Worm (Caenorhabditis elegans) whole organism, L1 larva: ENCODE data around the gene F54B8.1.
A peak's percentile ranks its signal among the peaks of the same experiment; 100 is the strongest.

Experiments used
- C16A3.4 ChIP-seq: fragments of 150-350 bp; optimal IDR thresholded peaks from 2 replicates; lab custom pipeline; 2014; ENCODE audit warnings: missing biosample characterization, missing genetic modification characterization
- aly-2 ChIP-seq: fragments of 150-350 bp; optimal IDR thresholded peaks from 2 replicates; lab custom pipeline; 2014; ENCODE audit warnings: missing biosample characterization, missing genetic modification characterization
- ceh-63 ChIP-seq: fragments of 200-800 bp; sonication (Bioruptor generic); optimal IDR thresholded peaks from 2 replicates; lab custom pipeline; 2018; ENCODE audit warnings: mild to moderate bottlenecking, missing genetic modification characterization, missing compliant biosample characterization
- ceh-82 ChIP-seq, 3 experiments: fragments of 150-350 bp in 1 of 3; sonication (generic microtip) in 2 of 3; optimal IDR thresholded peaks; 2 replicates each; lab custom pipeline; 2014 to 2017; ENCODE audit warnings: missing biosample characterization in 3 of 3, missing genetic modification characterization in 3 of 3
- dsc-1 ChIP-seq: sonication (generic microtip); optimal IDR thresholded peaks from 2 replicates; lab custom pipeline; 2016; ENCODE audit warnings: mild to moderate bottlenecking, missing genetic modification characterization, missing compliant biosample characterization
- efl-1 ChIP-seq, 4 experiments: fragments of 150-350 bp; optimal IDR thresholded peaks in 3 of 4; peaks in 1 of 4; 1 replicate in 1 of 4; 2 replicates in 3 of 4; lab custom pipeline; 2014; ENCODE audit warnings: missing biosample characterization in 2 of 4, missing genetic modification characterization in 2 of 4, missing genetic modification reagents in 2 of 4
- egl-27 ChIP-seq, 2 experiments: fragments of 150-350 bp in 1 of 2; sonication (generic microtip); optimal IDR thresholded peaks; 3 replicates each; lab custom pipeline; 2017 to 2018; ENCODE audit warnings: missing biosample characterization in 2 of 2, missing genetic modification characterization in 2 of 2, missing genetic modification reagents in 2 of 2
- elt-2 ChIP-seq: sonication (generic microtip); optimal IDR thresholded peaks from 2 replicates; lab custom pipeline; 2016; ENCODE audit warnings: missing genetic modification characterization, mild to moderate bottlenecking, inconsistent platforms, missing compliant biosample characterization, missing genetic modification reagents
- fos-1 ChIP-seq: fragments of 150-350 bp; optimal IDR thresholded peaks from 2 replicates; lab custom pipeline; 2014; ENCODE audit warnings: missing biosample characterization, missing genetic modification characterization
- hlh-17 ChIP-seq: fragments of 200-800 bp; sonication (Bioruptor generic); optimal IDR thresholded peaks from 2 replicates; lab custom pipeline; 2018; ENCODE audit warnings: missing genetic modification characterization, mild to moderate bottlenecking, missing compliant biosample characterization, moderate library complexity, borderline replicate concordance
- hlh-4 ChIP-seq: sonication (generic microtip); optimal IDR thresholded peaks from 2 replicates; lab custom pipeline; 2016; ENCODE audit warnings: mild to moderate bottlenecking, missing genetic modification characterization, missing compliant biosample characterization
- lin-13 ChIP-seq: fragments of 150-350 bp; optimal IDR thresholded peaks from 2 replicates; lab custom pipeline; 2014; ENCODE audit warnings: missing biosample characterization, missing genetic modification reagents, missing genetic modification characterization
- lin-14 ChIP-seq: fragments of 200-800 bp; sonication (Bioruptor generic); optimal IDR thresholded peaks from 2 replicates; lab custom pipeline; 2018; ENCODE audit warnings: mild to moderate bottlenecking, missing genetic modification characterization, moderate library complexity, missing compliant biosample characterization
- lin-39 ChIP-seq: fragments of 150-350 bp; optimal IDR thresholded peaks from 2 replicates; lab custom pipeline; 2014; ENCODE audit warnings: missing biosample characterization, missing genetic modification reagents, missing genetic modification characterization
- mab-9 ChIP-seq: fragments of 200-800 bp; sonication (Bioruptor generic); IDR thresholded peaks from 2 replicates; pipeline ENCODE4 v1.3.6; 2022; ENCODE audit warnings: missing genetic modification reagents, missing genetic modification characterization, missing compliant biosample characterization
- mef-2 ChIP-seq: fragments of 150-350 bp; optimal IDR thresholded peaks from 2 replicates; lab custom pipeline; 2014; ENCODE audit warnings: missing biosample characterization, missing genetic modification characterization
- mep-1 ChIP-seq: fragments of 150-350 bp; optimal IDR thresholded peaks from 2 replicates; lab custom pipeline; 2014; ENCODE audit warnings: missing biosample characterization, missing genetic modification characterization
- nhr-19 ChIP-seq: fragments of 200-800 bp; sonication (Bioruptor generic); conservative IDR thresholded peaks from 2 replicates; pipeline ENCODE4 v1.3.6; 2022; ENCODE audit warnings: missing genetic modification characterization, missing compliant biosample characterization
- nhr-28 ChIP-seq: fragments of 150-350 bp; optimal IDR thresholded peaks from 2 replicates; lab custom pipeline; 2014; ENCODE audit warnings: missing biosample characterization, missing genetic modification characterization
- nhr-90 ChIP-seq: sonication (generic microtip); optimal IDR thresholded peaks from 2 replicates; lab custom pipeline; 2016; ENCODE audit warnings: mild to moderate bottlenecking, missing genetic modification characterization, missing compliant biosample characterization; ENCODE audit not compliant: poor library complexity
- pax-3 ChIP-seq: fragments of 200-800 bp; sonication (Bioruptor generic); optimal IDR thresholded peaks from 2 replicates; lab custom pipeline; 2018; ENCODE audit warnings: mild to moderate bottlenecking, missing genetic modification characterization, moderate library complexity, missing compliant biosample characterization
- pqm-1 ChIP-seq: sonication (generic microtip); optimal IDR thresholded peaks from 3 replicates; lab custom pipeline; 2017; ENCODE audit warnings: missing biosample characterization, missing genetic modification characterization
- skn-1 ChIP-seq: fragments of 150-350 bp; optimal IDR thresholded peaks from 2 replicates; lab custom pipeline; 2014; ENCODE audit warnings: missing biosample characterization, missing genetic modification characterization
- snpc-4 ChIP-seq: fragments of 150-350 bp; optimal IDR thresholded peaks from 2 replicates; lab custom pipeline; 2014; ENCODE audit warnings: missing biosample characterization, missing genetic modification characterization
- sox-4 ChIP-seq: sonication (generic microtip); optimal IDR thresholded peaks from 2 replicates; lab custom pipeline; 2016; ENCODE audit warnings: missing genetic modification characterization, missing compliant biosample characterization
- sup-37 ChIP-seq: fragments of 200-800 bp; sonication (Bioruptor generic); optimal IDR thresholded peaks from 2 replicates; lab custom pipeline; 2018; ENCODE audit warnings: mild to moderate bottlenecking, missing genetic modification characterization, missing compliant biosample characterization
- swsn-7 ChIP-seq: sonication (generic microtip); optimal IDR thresholded peaks from 2 replicates; lab custom pipeline; 2016; ENCODE audit warnings: missing genetic modification characterization, missing compliant biosample characterization
- unc-62 ChIP-seq: fragments of 150-350 bp; optimal IDR thresholded peaks from 2 replicates; lab custom pipeline; 2014; ENCODE audit warnings: missing biosample characterization, missing genetic modification reagents, missing genetic modification characterization
- unc-98 ChIP-seq: fragments of 200-800 bp; sonication (Bioruptor generic); IDR thresholded peaks from 2 replicates; pipeline ENCODE4 v1.3.6; 2022; ENCODE audit warnings: missing genetic modification characterization, missing compliant biosample characterization
- xbp-1 ChIP-seq: sonication (generic microtip); optimal IDR thresholded peaks from 2 replicates; lab custom pipeline; 2016; ENCODE audit warnings: missing genetic modification characterization, missing compliant biosample characterization
- zag-1 ChIP-seq: fragments of 150-350 bp; optimal IDR thresholded peaks from 2 replicates; lab custom pipeline; 2014; ENCODE audit warnings: missing biosample characterization, missing genetic modification characterization
- ztf-11 ChIP-seq, 2 experiments: sonication (generic microtip); optimal IDR thresholded peaks; 2 replicates each; lab custom pipeline; 2016 to 2017; ENCODE audit warnings: missing genetic modification characterization in 2 of 2, missing biosample characterization in 1 of 2, missing compliant biosample characterization in 1 of 2
- ztf-4 ChIP-seq: fragments of 150-350 bp; optimal IDR thresholded peaks from 2 replicates; lab custom pipeline; 2014; ENCODE audit warnings: missing biosample characterization, missing genetic modification characterization

The F54B8.1 gene

ce11 chrV:15819983-15820382 is 9.4 kb downstream of the F54B8.1 start, which contains the start of gene srbc-48:
Gene srbc-48 (plus strand): TSS chrV:15820283.
- TF ChIP-seq skn-1, result no peak

- TF ChIP-seq zag-1 (tag; lab: Kevin White, UChicago), result no peak
- no peak for TF ChIP-seq unc-98
- no peak for TF ChIP-seq mef-2
- TF ChIP-seq ztf-4 (tag; lab: Kevin White, UChicago), result no peak
- TF ChIP-seq mab-9 (GFP tag; lab: Robert Waterston, UW), result no peak
- no peak for TF ChIP-seq elt-2 (tag; lab: Kevin White, UChicago)
- no peak for TF ChIP-seq fos-1
- no peak for TF ChIP-seq efl-1 (optimal IDR thresholded peaks at IDR 0.05; lab: Kevin White, UChicago)
- peak in 1 of 2 experiments; percentile 42 for TF ChIP-seq efl-1 (GFP tag; optimal IDR thresholded peaks at IDR 0.05 in 1 of 2; lab: Kevin White, UChicago)
Observed at ce11 chrV:15821398-15821797, 10.9 kb downstream of the F54B8.1 start, which contains the start of gene srbc-49. Gene srbc-49 (plus strand): TSS chrV:15821698.

- no peak for TF ChIP-seq swsn-7 (tag; lab: Kevin White, UChicago)
- no peak for TF ChIP-seq nhr-19 (GFP tag; lab: Robert Waterston, UW)
- TF ChIP-seq pqm-1, result no peak
- no peak for TF ChIP-seq C16A3.4 (tag; lab: Kevin White, UChicago)
- TF ChIP-seq lin-14 (GFP tag; lab: Kevin White, UChicago), result no peak
- TF ChIP-seq hlh-17, result no peak
- no peak for TF ChIP-seq sup-37
- no peak for TF ChIP-seq xbp-1 (tag; lab: Kevin White, UChicago)
- no peak for TF ChIP-seq nhr-28 (tag; lab: Kevin White, UChicago)
- no peak for TF ChIP-seq nhr-90 (tag; lab: Kevin White, UChicago)
- no peak for TF ChIP-seq lin-13 (GFP tag; lab: Kevin White, UChicago)
- no peak for TF ChIP-seq pax-3 (tag; lab: Kevin White, UChicago)
- TF ChIP-seq egl-27 (tag; optimal IDR thresholded peaks at IDR 0.05; lab: Kevin White, UChicago), result no peak
- TF ChIP-seq ztf-11 (tag; optimal IDR thresholded peaks at IDR 0.05; lab: Kevin White, UChicago), result no peak
- no peak for TF ChIP-seq mep-1
- no peak for TF ChIP-seq lin-39 (tag; lab: Kevin White, UChicago)
Observed at ce11 chrV:15824866-15825265, 14.3 kb downstream of the F54B8.1 start, which contains the start of gene srbc-50. Gene srbc-50 (minus strand): TSS chrV:15824966.

ce11 chrV:15826110-15826509 is 15.6 kb downstream of the F54B8.1 start, which contains the start of gene srbc-51:
Gene srbc-51 (plus strand): TSS chrV:15826410.
- TF ChIP-seq mep-1 (no peak), snpc-4 (tag; lab: Kevin White, UChicago) (no peak), lin-14 (GFP tag; lab: Kevin White, UChicago) (no peak), ceh-82 (tag; optimal IDR thresholded peaks at IDR 0.05; lab: Kevin White, UChicago) (no peak), unc-62 (GFP tag; lab: Kevin White, UChicago) (no peak)
- TF ChIP-seq, all 84 proteins: peak for 0

ce11 chrV:15829907-15830306 is 19.4 kb downstream of the F54B8.1 start, which contains the start of gene srbc-55:
Gene srbc-55 (minus strand): TSS chrV:15830007.
- no peak for TF ChIP-seq aly-2 (tag; lab: Kevin White, UChicago)
- no peak for TF ChIP-seq dsc-1 (tag; lab: Kevin White, UChicago)
- TF ChIP-seq nhr-28 (tag; lab: Kevin White, UChicago), result no peak
- no peak for TF ChIP-seq hlh-4 (tag; lab: Kevin White, UChicago)
- TF ChIP-seq swsn-7 (tag; lab: Kevin White, UChicago), result no peak
- no peak for TF ChIP-seq ceh-63 (GFP tag; lab: Kevin White, UChicago)
- no peak for TF ChIP-seq snpc-4 (tag; lab: Kevin White, UChicago)
- no peak for TF ChIP-seq sox-4 (tag; lab: Kevin White, UChicago)
- no peak for TF ChIP-seq ztf-4 (tag; lab: Kevin White, UChicago)
- no peak for TF ChIP-seq lin-39 (tag; lab: Kevin White, UChicago)
- TF ChIP-seq fos-1, result no peak
